Worm (Caenorhabditis elegans) whole organism, mixed stage, embryonic: ENCODE measurements around the gene pat-12.

Experiments used
- bed-3 ChIP-seq: fragments of 200-800 bp; sonication (Bioruptor generic); optimal IDR thresholded peaks from 3 replicates; lab custom pipeline; 2018; ENCODE audit warnings: mild to moderate bottlenecking, missing genetic modification characterization, moderate library complexity, missing compliant biosample characterization
- nhr-2 ChIP-seq: fragments of 150-350 bp; optimal IDR thresholded peaks from 2 replicates; lab custom pipeline; 2014; ENCODE audit warnings: missing biosample characterization, missing genetic modification characterization
- nhr-237 ChIP-seq: fragments of 150-350 bp; optimal IDR thresholded peaks from 2 replicates; lab custom pipeline; 2014; ENCODE audit warnings: missing biosample characterization, missing genetic modification characterization
- nhr-28 ChIP-seq: fragments of 150-350 bp; optimal IDR thresholded peaks from 2 replicates; lab custom pipeline; 2014; ENCODE audit warnings: missing biosample characterization, missing genetic modification characterization
- sem-2 ChIP-seq: fragments of 200-800 bp; sonication (Bioruptor generic); optimal IDR thresholded peaks from 2 replicates; lab custom pipeline; 2018; ENCODE audit warnings: mild to moderate bottlenecking, missing genetic modification characterization, missing compliant biosample characterization

DNA sequence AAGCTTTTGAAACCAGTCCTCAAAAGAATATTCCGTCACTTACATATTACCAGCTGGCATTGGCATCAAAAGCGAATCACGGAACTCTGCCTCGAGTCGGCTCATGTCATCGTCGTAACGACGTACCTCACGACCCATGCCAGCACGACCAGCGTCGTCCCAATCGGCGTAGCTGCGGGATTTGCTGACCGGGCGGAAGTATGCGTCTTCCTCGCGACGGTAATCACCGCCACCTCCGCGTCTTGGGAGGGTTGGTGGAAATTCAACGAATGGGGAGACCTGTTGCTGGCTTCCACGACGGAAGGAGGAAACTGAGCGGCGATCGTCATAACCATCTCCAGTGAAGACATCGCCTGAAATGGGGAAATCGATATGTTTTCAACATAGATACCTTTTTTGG, 24.2 kb downstream of the pat-12 start:
- TF ChIP-seq bed-3 (GFP tag; lab: Kevin White, UChicago), result no peak
- TF ChIP-seq nhr-2 (tag; lab: Kevin White, UChicago), result no peak
- no peak for TF ChIP-seq nhr-28 (tag; lab: Kevin White, UChicago)
- no peak for TF ChIP-seq sem-2 (GFP tag; lab: Kevin White, UChicago)
- no peak for TF ChIP-seq nhr-237 (tag; lab: Kevin White, UChicago)
